Fruit fly (Drosophila melanogaster) S2 (cell line): ENCODE results near the gene Nprl3.

Experiments used
- CG8478 ChIP-seq: fragments of >200 bp; optimal IDR thresholded peaks from 2 replicates; lab custom pipeline; 2018
- CTCF ChIP-seq, 2 experiments: fragments of >200 bp; optimal IDR thresholded peaks; 2 replicates each; lab custom pipeline; 2018

The Nprl3 gene

dm6 chr3L:13982516-13982915, 19.2 kb downstream of the Nprl3 start:
- TF ChIP-seq CG8478 (lab: Kevin White, UChicago) (no peak), CTCF (optimal IDR thresholded peaks at IDR 0.05; lab: Kevin White, UChicago) (no peak)

- TF ChIP-seq CG8478 (lab: Kevin White, UChicago) (no peak), CTCF (optimal IDR thresholded peaks at IDR 0.05; lab: Kevin White, UChicago) (no peak)
These were observed 28.1 kb downstream of the Nprl3 start, which contains the start of the genes CG13738 and Hsc70-1 for dm6 chr3L:13973377-13974111. TSS of gene CG13738 (minus strand) at chr3L:13973477. TSS of gene Hsc70-1 (plus strand) at chr3L:13974061.

dm6 chr3L:13965502-13965843, 36.2 kb downstream of the Nprl3 start:
- TF ChIP-seq CTCF (optimal IDR thresholded peaks at IDR 0.05; lab: Kevin White, UChicago), result no peak
- TF ChIP-seq CG8478 (lab: Kevin White, UChicago), result no peak

dm6 chr3L:13964635-13965501, 36.8 kb downstream of the Nprl3 start, which contains the start of the genes Meics, Nxf3 and ssp2:
TSS of gene Meics (minus strand) at chr3L:13964702.
TSS of gene Nxf3 (plus strand) at chr3L:13965203.
TSS of gene ssp2 (plus strand) at chr3L:13965203.
- TF ChIP-seq CTCF (optimal IDR thresholded peaks at IDR 0.05; lab: Kevin White, UChicago) (no peak), CG8478 (lab: Kevin White, UChicago) (no peak)

- no peak for TF ChIP-seq CTCF (optimal IDR thresholded peaks at IDR 0.05; lab: Kevin White, UChicago)
- TF ChIP-seq CG8478 (lab: Kevin White, UChicago), result no peak
These were observed 43.9 kb downstream of the Nprl3 start for dm6 chr3L:13957789-13958188.

dm6 chr3L:13957212-13957668, 44.4 kb downstream of the Nprl3 start:
- no peak for TF ChIP-seq CG8478 (lab: Kevin White, UChicago)
- no peak for TF ChIP-seq CTCF (optimal IDR thresholded peaks at IDR 0.05; lab: Kevin White, UChicago)

- no peak for TF ChIP-seq CG8478 (lab: Kevin White, UChicago)
- TF ChIP-seq CTCF (optimal IDR thresholded peaks at IDR 0.05; lab: Kevin White, UChicago), result no peak
These were observed 45.0 kb downstream of the Nprl3 start for dm6 chr3L:13956667-13957066.

dm6 chr3L:13952484-13953048, 49.1 kb downstream of the Nprl3 start:
- TF ChIP-seq CTCF (optimal IDR thresholded peaks at IDR 0.05; lab: Kevin White, UChicago), result no peak
- no peak for TF ChIP-seq CG8478 (lab: Kevin White, UChicago)

dm6 chr3L:13951564-13951963, 50.1 kb downstream of the Nprl3 start:
- TF ChIP-seq CTCF (optimal IDR thresholded peaks at IDR 0.05; lab: Kevin White, UChicago) (no peak), CG8478 (lab: Kevin White, UChicago) (no peak)

dm6 chr3L:13949440-13950066, 52.1 kb downstream of the Nprl3 start:
- no peak for TF ChIP-seq CG8478 (lab: Kevin White, UChicago)
- TF ChIP-seq CTCF (optimal IDR thresholded peaks at IDR 0.05; lab: Kevin White, UChicago), result no peak
